Worm (Caenorhabditis elegans): ENCODE results near the gene miga-1.

miga-1 gene

ce11 chrV:12408525-12408924 is 7.9 kb upstream of the miga-1 start, which contains the start of gene cdr-4:
TSS of gene cdr-4 (minus strand) at chrV:12408625.
- TF ChIP-seq ztf-16 (tag; optimal IDR thresholded peaks at IDR 0.05) (no peak), ets-4 (tag; optimal IDR thresholded peaks at IDR 0.05) (no peak), mec-3 (tag; optimal IDR thresholded peaks at IDR 0.05; ENCODE audit: borderline replicate concordance) (no peak), ceh-34 (tag; optimal IDR thresholded peaks at IDR 0.05) (no peak), gmeb-2 (tag; optimal IDR thresholded peaks at IDR 0.05) (no peak), fax-1 (tag; optimal IDR thresholded peaks at IDR 0.05) (no peak), fkh-10 (GFP tag; optimal IDR thresholded peaks at IDR 0.05) (no peak), ceh-9 (tag; optimal IDR thresholded peaks at IDR 0.05) (no peak), ceh-31 (tag; optimal IDR thresholded peaks at IDR 0.05) (no peak), hlh-15 (tag; optimal IDR thresholded peaks at IDR 0.05) (no peak), hlh-8 (tag; optimal IDR thresholded peaks at IDR 0.05) (no peak), lin-11 (tag; optimal IDR thresholded peaks at IDR 0.05) (no peak), eyg-1 (tag; optimal IDR thresholded peaks at IDR 0.05) (no peak), pax-1 (tag; optimal IDR thresholded peaks at IDR 0.05) (no peak), unc-42 (tag; optimal IDR thresholded peaks at IDR 0.05) (no peak)

- TF ChIP-seq tbx-7 (tag; optimal IDR thresholded peaks at IDR 0.05) (no peak), hlh-15 (tag; optimal IDR thresholded peaks at IDR 0.05) (no peak), hlh-13 (GFP tag; optimal IDR thresholded peaks at IDR 0.05) (no peak), zip-5 (tag; optimal IDR thresholded peaks at IDR 0.05) (no peak), hlh-30 (tag; optimal IDR thresholded peaks at IDR 0.05; ENCODE audit: insufficient read depth) (no peak), che-1 (tag; optimal IDR thresholded peaks at IDR 0.05) (no peak), syd-9 (tag; optimal IDR thresholded peaks at IDR 0.05) (no peak), ceh-6 (GFP tag; optimal IDR thresholded peaks at IDR 0.05) (no peak)
Measured at ce11 chrV:12406514-12406913, 5.9 kb upstream of the miga-1 start.

DNA sequence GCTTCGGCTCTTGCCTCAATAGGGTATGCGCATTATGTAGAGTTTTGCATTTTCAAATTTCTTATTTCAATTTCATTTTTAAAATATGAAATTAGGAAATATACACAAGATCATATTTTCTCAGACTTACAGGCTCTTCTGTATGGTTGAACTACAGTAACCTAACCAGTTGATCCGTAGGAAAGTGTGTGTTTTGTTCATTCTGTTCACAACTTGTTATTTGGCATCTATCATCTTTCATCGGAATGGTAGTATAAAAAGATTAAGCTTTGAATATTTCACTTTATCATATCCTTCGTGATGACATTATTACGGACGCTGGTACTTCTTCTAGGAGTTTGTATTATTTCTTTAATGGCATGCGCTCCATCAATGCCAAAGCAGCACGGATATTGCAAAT is 5.3 kb upstream of the miga-1 start, which contains the start of gene K01D12.10:
TSS of gene K01D12.10 (plus strand) at position 301 of the 400 bp plus-strand sequence.
- no peak for TF ChIP-seq nhr-232 (tag; optimal IDR thresholded peaks at IDR 0.05)
- no peak for TF ChIP-seq ceh-2 (tag; optimal IDR thresholded peaks at IDR 0.05)
- TF ChIP-seq ceh-45 (GFP tag; IDR thresholded peaks at IDR 0.05) = no peak
- no peak for TF ChIP-seq unc-42 (tag; optimal IDR thresholded peaks at IDR 0.05)
- no peak for TF ChIP-seq elt-2 (tag; optimal IDR thresholded peaks at IDR 0.05)
- no peak for TF ChIP-seq rnt-1 (tag; optimal IDR thresholded peaks at IDR 0.05)
- no peak for TF ChIP-seq zip-5 (tag; optimal IDR thresholded peaks at IDR 0.05)

DNA sequence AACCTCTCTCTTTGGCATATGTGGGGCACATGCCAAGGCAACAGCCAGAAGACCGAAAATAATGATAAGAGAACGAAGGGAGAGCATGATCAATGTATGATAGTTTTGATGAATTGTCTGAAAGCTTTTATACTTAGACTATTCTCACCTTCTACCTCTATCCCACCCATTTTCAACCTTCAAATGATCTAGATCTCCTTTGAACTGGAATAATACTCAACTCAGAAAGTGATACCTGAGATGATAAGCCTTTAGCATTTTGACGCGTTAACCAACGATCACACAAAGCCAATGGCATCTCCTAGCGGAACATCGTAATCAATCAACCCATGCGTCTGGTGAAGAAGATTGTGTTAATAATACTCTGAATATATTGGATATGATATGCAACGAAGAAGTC is 3.9 kb upstream of the miga-1 start, which contains the start of gene K01D12.9:
TSS of gene K01D12.9 (minus strand) at position 101 of the 400 bp plus-strand sequence.
- TF ChIP-seq ceh-24 (tag; optimal IDR thresholded peaks at IDR 0.05) (no peak), ceh-6 (GFP tag; optimal IDR thresholded peaks at IDR 0.05) (no peak), unc-55 (GFP tag; optimal IDR thresholded peaks at IDR 0.05) (no peak), T23F11.4 (GFP tag; optimal IDR thresholded peaks at IDR 0.05) (no peak), Y22D7AL.16 (tag; optimal IDR thresholded peaks at IDR 0.05) (no peak), rnt-1 (tag; optimal IDR thresholded peaks at IDR 0.05) (no peak)

ce11 chrV:12402355-12402754 is 1.7 kb upstream of the miga-1 start, which contains the start of gene K01D12.8:
TSS of gene K01D12.8 (plus strand) at chrV:12402655.
- TF ChIP-seq dmd-4 (tag; optimal IDR thresholded peaks at IDR 0.05; ENCODE audit: borderline replicate concordance) (no peak), madf-2 (tag; optimal IDR thresholded peaks at IDR 0.05) (no peak), ceh-22 (tag; optimal IDR thresholded peaks at IDR 0.05) (no peak), elt-4 (tag; optimal IDR thresholded peaks at IDR 0.05) (no peak), C08G9.2 (tag; optimal IDR thresholded peaks at IDR 0.05) (no peak), pqm-1 (tag; optimal IDR thresholded peaks at IDR 0.05) (no peak), hlh-6 (tag; optimal IDR thresholded peaks at IDR 0.05) (no peak), nhr-232 (tag; optimal IDR thresholded peaks at IDR 0.05) (no peak), nhr-11 (tag; optimal IDR thresholded peaks at IDR 0.05) (no peak), unc-86 (tag; optimal IDR thresholded peaks at IDR 0.05) (no peak), ref-2 (tag; optimal IDR thresholded peaks at IDR 0.05) (no peak), fkh-10 (GFP tag; optimal IDR thresholded peaks at IDR 0.05) (no peak), gmeb-2 (tag; optimal IDR thresholded peaks at IDR 0.05) (no peak)
